Worm (Caenorhabditis elegans): ENCODE data around the gene fbl-1.
A peak's percentile ranks its signal among the peaks of the same experiment; 100 is the strongest.

fbl-1 gene

ce11 chrIV:9580021-9580420, 39.4 kb downstream of the fbl-1 start, which contains the start of gene npr-2:
npr-2 (minus strand) TSS chrIV:9580121.
- TF ChIP-seq unc-62 (GFP tag; optimal IDR thresholded peaks at IDR 0.05) (no peak), cebp-1 (GFP tag; IDR thresholded peaks at IDR 0.05) (no peak), cebp-1 (tag; optimal IDR thresholded peaks at IDR 0.05) (no peak)

- TF ChIP-seq bed-2 (GFP tag; IDR thresholded peaks at IDR 0.05) (no peak), F10E7.11 (tag; optimal IDR thresholded peaks at IDR 0.05) (no peak), madf-6 (GFP tag; IDR thresholded peaks at IDR 0.05) (no peak), B0336.3 (GFP tag; IDR thresholded peaks at IDR 0.05) (no peak)
Observed at ce11 chrIV:9584352-9584751, 43.7 kb downstream of the fbl-1 start.

- TF ChIP-seq lsy-27 (tag; optimal IDR thresholded peaks at IDR 0.05; ENCODE audit: borderline replicate concordance, insufficient read depth) (no peak), ceh-27 (GFP tag; optimal IDR thresholded peaks at IDR 0.05) (no peak), Y53F4B.3 (GFP tag; IDR thresholded peaks at IDR 0.05) (no peak), rcor-1 (GFP tag; IDR thresholded peaks at IDR 0.05) (peak; percentile 71; the same call in 1 of the 2 replicates), mxl-1 (tag; optimal IDR thresholded peaks at IDR 0.05) (no peak), mel-28 (tag; optimal IDR thresholded peaks at IDR 0.05; ENCODE audit: borderline replicate concordance) (no peak), K11D2.4 (GFP tag; IDR thresholded peaks at IDR 0.05) (no peak), hrde-1 (tag; optimal IDR thresholded peaks at IDR 0.05; ENCODE audit: borderline replicate concordance) (no peak), ccch-3 (GFP tag; optimal IDR thresholded peaks at IDR 0.05) (no peak), unc-130 (GFP tag; optimal IDR thresholded peaks at IDR 0.05) (peak; percentile 40), Y95B8A.8 (GFP tag; IDR thresholded peaks at IDR 0.05) (0 out of 2 replicates have a peak, but pooled peaks have one; percentile 63), T26A5.8 (tag; optimal IDR thresholded peaks at IDR 0.05) (no peak), nhr-120 (GFP tag; IDR thresholded peaks at IDR 0.05) (no peak), B0261.1 (tag; optimal IDR thresholded peaks at IDR 0.05) (no peak), ceh-58 (GFP tag; IDR thresholded peaks at IDR 0.05) (no peak), gei-17 (GFP tag; optimal IDR thresholded peaks at IDR 0.05) (no peak), Y67H2A.10 (GFP tag; conservative IDR thresholded peaks at IDR 0.05) (no peak), ceh-91 (GFP tag; IDR thresholded peaks at IDR 0.05) (peak; percentile 88), let-526 (GFP tag; IDR thresholded peaks at IDR 0.05) (no peak), tbp1 (GFP tag; optimal IDR thresholded peaks at IDR 0.05) (peak; percentile 51), Y53G8AR.9 (GFP tag; conservative IDR thresholded peaks at IDR 0.05) (no peak), somi-1 (GFP tag; optimal IDR thresholded peaks at IDR 0.05) (no peak), snpc-3.4 (tag; optimal IDR thresholded peaks at IDR 0.05) (peak; percentile 82), repo-1 (tag; optimal IDR thresholded peaks at IDR 0.05) (no peak), mcd-1 (GFP tag; IDR thresholded peaks at IDR 0.05) (no peak; the same call in 1 of the 2 replicates), hsf-1 (GFP tag; IDR thresholded peaks at IDR 0.05) (peak; percentile 55; the same call in 1 of the 2 replicates), nhr-80 (tag; optimal IDR thresholded peaks at IDR 0.05) (no peak), xnd-1 (tag; optimal IDR thresholded peaks at IDR 0.05) (peak; percentile 96), nhr-90 (tag; optimal IDR thresholded peaks at IDR 0.05) (no peak), egl-18 (GFP tag; IDR thresholded peaks at IDR 0.05) (no peak), rec-8 (tag; optimal IDR thresholded peaks at IDR 0.05) (no peak), ceh-100 (GFP tag; IDR thresholded peaks at IDR 0.05) (no peak), F52B5.7 (tag; optimal IDR thresholded peaks at IDR 0.05) (no peak), unc-62 (GFP tag; optimal IDR thresholded peaks at IDR 0.05) (no peak), lir-1 (GFP tag; conservative IDR thresholded peaks at IDR 0.05) (no peak), him-1 (tag; optimal IDR thresholded peaks at IDR 0.05) (peak; percentile 32), lin-35 (GFP tag; optimal IDR thresholded peaks at IDR 0.05) (peak in 1 of 3 experiments; percentile 47), F22D6.2 (tag; optimal IDR thresholded peaks at IDR 0.05) (no peak), B0336.3 (GFP tag; IDR thresholded peaks at IDR 0.05) (peak; percentile 70)
Observed at ce11 chrIV:9588784-9589457, 48.3 kb downstream of the fbl-1 start, which contains the start of gene trcs-1. trcs-1 (minus strand) TSS chrIV:9588834.
